Worm (Caenorhabditis elegans) whole organism, L4/young adult: ENCODE measurements around the gene F35G12.12.

Source experiments
- W03F9.2 ChIP-seq: fragments of 150-350 bp; optimal IDR thresholded peaks from 2 replicates; lab custom pipeline; 2014; ENCODE audit warnings: missing biosample characterization, missing genetic modification characterization
- dao-5 ChIP-seq: sonication (generic microtip); optimal IDR thresholded peaks from 2 replicates; lab custom pipeline; 2016; ENCODE audit warnings: missing genotype, missing genetic modification characterization, moderate library complexity, missing compliant biosample characterization
- him-1 ChIP-seq: sonication (generic microtip); optimal IDR thresholded peaks from 2 replicates; lab custom pipeline; 2016; ENCODE audit warnings: missing genotype, missing genetic modification reagents, missing genetic modification characterization, missing compliant biosample characterization

The F35G12.12 gene

ce11 chrIII:4568455-4568854, 13.1 kb upstream of the F35G12.12 start, which contains the start of gene idhg-1:
TSS of gene idhg-1 (plus strand) at chrIII:4568797.
- peak; percentile 80 for TF ChIP-seq W03F9.2 (tag; lab: Kevin White, UChicago)
- TF ChIP-seq him-1 = peak; percentile 66
- peak; percentile 54 for TF ChIP-seq dao-5 (tag; lab: Kevin White, UChicago)

- TF ChIP-seq him-1 (no peak), dao-5 (tag; lab: Kevin White, UChicago) (no peak), W03F9.2 (tag; lab: Kevin White, UChicago) (peak; percentile 48)
Observed at ce11 chrIII:4578385-4578903, 3.2 kb upstream of the F35G12.12 start, which contains the start of the genes sel-5 and wdr-48. TSS of gene sel-5 (minus strand) at chrIII:4578437. TSS of gene wdr-48 (plus strand) at chrIII:4578853.

- TF ChIP-seq dao-5 (tag; lab: Kevin White, UChicago) (no peak), him-1 (no peak), W03F9.2 (tag; lab: Kevin White, UChicago) (no peak)
Observed at ce11 chrIII:4584068-4584566, 2.5 kb downstream of the F35G12.12 start, which contains the start of gene F35G12.5. TSS of gene F35G12.5 (plus strand) at chrIII:4584118.

ce11 chrIII:4587177-4587576, 5.6 kb downstream of the F35G12.12 start, which contains the start of the genes F35G12.7 and smc-4:
TSS of gene F35G12.7 (minus strand) at chrIII:4587330.
TSS of gene smc-4 (plus strand) at chrIII:4587501.
- no peak for TF ChIP-seq W03F9.2 (tag; lab: Kevin White, UChicago)
- no peak for TF ChIP-seq him-1

ce11 chrIII:4593098-4593697, 11.6 kb downstream of the F35G12.12 start, which contains the start of gene erh-2:
TSS of gene erh-2 (plus strand) at chrIII:4593231.
- no peak for TF ChIP-seq dao-5 (tag; lab: Kevin White, UChicago)
- no peak for TF ChIP-seq W03F9.2 (tag; lab: Kevin White, UChicago)
- TF ChIP-seq him-1 = no peak

- TF ChIP-seq him-1 (no peak), W03F9.2 (tag; lab: Kevin White, UChicago) (no peak), dao-5 (tag; lab: Kevin White, UChicago) (no peak)
Observed at ce11 chrIII:4594324-4594723, 12.7 kb downstream of the F35G12.12 start, which contains the start of gene apc-11. TSS of gene apc-11 (minus strand) at chrIII:4594424.

- TF ChIP-seq dao-5 (tag; lab: Kevin White, UChicago) (no peak), W03F9.2 (tag; lab: Kevin White, UChicago) (no peak), him-1 (no peak)
Observed at ce11 chrIII:4594762-4595523, 13.3 kb downstream of the F35G12.12 start.

ce11 chrIII:4595771-4596227, 14.2 kb downstream of the F35G12.12 start, which contains the start of gene asb-1:
TSS of gene asb-1 (minus strand) at chrIII:4595821.
- TF ChIP-seq W03F9.2 (tag; lab: Kevin White, UChicago) (no peak), dao-5 (tag; lab: Kevin White, UChicago) (no peak), him-1 (no peak)

- TF ChIP-seq him-1 (no peak), dao-5 (tag; lab: Kevin White, UChicago) (no peak), W03F9.2 (tag; lab: Kevin White, UChicago) (no peak)
Observed at ce11 chrIII:4600139-4600762, 18.7 kb downstream of the F35G12.12 start, which contains the start of gene mab-21. TSS of gene mab-21 (plus strand) at chrIII:4600753.

ce11 chrIII:4601286-4601685, 19.7 kb downstream of the F35G12.12 start:
- TF ChIP-seq him-1 (no peak), W03F9.2 (tag; lab: Kevin White, UChicago) (no peak), dao-5 (tag; lab: Kevin White, UChicago) (no peak)

- TF ChIP-seq him-1 (no peak), dao-5 (tag; lab: Kevin White, UChicago) (no peak), W03F9.2 (tag; lab: Kevin White, UChicago) (no peak)
Observed at ce11 chrIII:4603837-4604236, 22.2 kb downstream of the F35G12.12 start.

ce11 chrIII:4612334-4612953, 30.8 kb downstream of the F35G12.12 start, which contains the start of gene sel-2:
TSS of gene sel-2 (minus strand) at chrIII:4612384.
- no peak for TF ChIP-seq him-1
- TF ChIP-seq dao-5 (tag; lab: Kevin White, UChicago) = no peak
- TF ChIP-seq W03F9.2 (tag; lab: Kevin White, UChicago) = no peak
